Worm (Caenorhabditis elegans): ENCODE data around the gene F54C9.11.

DNA sequence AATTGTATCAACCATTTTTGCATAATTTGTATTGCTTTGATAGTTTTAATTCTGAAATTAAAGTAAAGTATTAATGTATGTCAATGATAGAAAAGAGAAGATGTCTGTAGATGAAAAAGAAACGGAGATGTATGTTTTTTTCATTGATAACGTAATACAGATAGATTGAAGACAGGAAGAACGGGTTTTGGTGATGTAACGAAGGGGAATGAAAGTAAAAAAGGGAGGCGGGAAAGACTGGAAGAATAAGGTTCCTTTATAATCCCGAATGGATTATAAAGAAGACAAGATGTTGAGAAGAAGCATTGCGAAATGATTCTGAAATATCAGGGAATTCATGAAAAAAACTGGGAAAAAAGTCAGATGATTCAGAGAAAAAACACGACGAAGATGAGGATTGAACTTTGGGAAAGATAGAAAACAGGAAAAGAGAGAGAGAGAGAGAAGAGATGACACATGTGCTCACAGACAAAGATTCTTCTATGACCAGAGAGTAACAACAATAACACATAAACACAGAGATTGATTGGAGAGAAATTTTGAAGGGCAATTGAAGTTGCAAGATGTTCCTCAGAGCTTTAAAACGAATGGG is at the start of gene F54C9.11:
- no peak for TF ChIP-seq W03F9.2 (tag; optimal IDR thresholded peaks at IDR 0.05)
- TF ChIP-seq him-1 (tag; optimal IDR thresholded peaks at IDR 0.05), result no peak
- TF ChIP-seq dao-5 (tag; optimal IDR thresholded peaks at IDR 0.05), result no peak
